Fruit fly (Drosophila melanogaster) whole organism, embryonic: ENCODE measurements around the gene CG17841.

Source experiments
- BtbVII ChIP-seq: fragments of 200-800 bp; sonication (Bioruptor generic); optimal IDR thresholded peaks from 3 replicates; lab custom pipeline; 2017; ENCODE audit warnings: missing biosample characterization, mild to moderate bottlenecking, missing genetic modification characterization
- CG12219 ChIP-seq: fragments of 200-800 bp; sonication (Bioruptor generic); optimal IDR thresholded peaks from 3 replicates; lab custom pipeline; 2018; ENCODE audit warnings: missing biosample characterization, mild to moderate bottlenecking, missing genetic modification characterization
- CG12744 ChIP-seq: fragments of 200-800 bp; sonication (Bioruptor generic); optimal IDR thresholded peaks from 2 replicates; lab custom pipeline; 2016; ENCODE audit warnings: missing biosample characterization, missing genetic modification characterization
- CG13624 ChIP-seq: fragments of 200-800 bp; sonication (Bioruptor generic); optimal IDR thresholded peaks from 2 replicates; lab custom pipeline; 2016; ENCODE audit warnings: missing biosample characterization, missing genetic modification characterization
- CG14014 ChIP-seq: fragments of 200-800 bp; sonication (Bioruptor generic); IDR thresholded peaks from 2 replicates; pipeline ENCODE4 v1.3.6; 2022; ENCODE audit warnings: missing biosample characterization, missing genetic modification characterization
- CG15479 ChIP-seq: fragments of 200-800 bp; sonication (Bioruptor generic); optimal IDR thresholded peaks from 3 replicates; lab custom pipeline; 2019; ENCODE audit warnings: missing biosample characterization, mild to moderate bottlenecking, missing genetic modification characterization, moderate library complexity
- CG17829 ChIP-seq: fragments of 200-800 bp; optimal IDR thresholded peaks from 2 replicates; lab custom pipeline; 2019; ENCODE audit warnings: missing biosample characterization, mild to moderate bottlenecking, missing genetic modification characterization, moderate library complexity
- CG18599 ChIP-seq: fragments of 200-800 bp; sonication (Bioruptor generic); optimal IDR thresholded peaks from 3 replicates; lab custom pipeline; 2017; ENCODE audit warnings: missing biosample characterization, missing genetic modification characterization, mild to moderate bottlenecking, moderate library complexity, missing genetic modification reagents
- CG32767 ChIP-seq: fragments of 200-800 bp; sonication (Bioruptor generic); IDR thresholded peaks from 2 replicates; pipeline ENCODE4 v1.3.6; 2022; ENCODE audit warnings: missing biosample characterization, missing genetic modification characterization
- CG4360 ChIP-seq: fragments of 200-800 bp; sonication (Bioruptor generic); IDR thresholded peaks from 2 replicates; pipeline ENCODE4 v1.3.6; 2022; ENCODE audit warnings: missing biosample characterization, missing genetic modification characterization
- CG4404 ChIP-seq: fragments of 200-800 bp; sonication (Bioruptor generic); IDR thresholded peaks from 2 replicates; pipeline ENCODE4 v1.3.6; 2022; ENCODE audit warnings: missing biosample characterization, missing genetic modification characterization
- CG4707 ChIP-seq: fragments of 200-800 bp; sonication (Bioruptor generic); optimal IDR thresholded peaks from 2 replicates; lab custom pipeline; 2018; ENCODE audit warnings: missing biosample characterization, mild to moderate bottlenecking, missing genetic modification characterization, moderate library complexity
- CG7372 ChIP-seq: fragments of 200-800 bp; sonication (Bioruptor generic); IDR thresholded peaks from 2 replicates; pipeline ENCODE4 v1.3.6; 2022; ENCODE audit warnings: missing biosample characterization, missing genetic modification characterization
- CG9727 ChIP-seq: fragments of 200-800 bp; sonication (Bioruptor generic); optimal IDR thresholded peaks from 3 replicates; lab custom pipeline; 2017; ENCODE audit warnings: missing biosample characterization, mild to moderate bottlenecking, missing genetic modification characterization
- CG9932 ChIP-seq: fragments of 200-800 bp; sonication (Bioruptor generic); IDR thresholded peaks from 2 replicates; pipeline ENCODE4 v1.3.6; 2022; ENCODE audit warnings: missing biosample characterization, missing genetic modification characterization
- CrebB ChIP-seq: fragments of 200-800 bp; sonication (Bioruptor generic); optimal IDR thresholded peaks from 3 replicates; lab custom pipeline; 2018; ENCODE audit warnings: missing biosample characterization, mild to moderate bottlenecking, missing genetic modification characterization
- Dll ChIP-seq: fragments of 200-800 bp; sonication (Bioruptor generic); IDR thresholded peaks from 4 replicates; pipeline ENCODE4 v1.3.6; 2022; ENCODE audit warnings: missing biosample characterization, missing genetic modification characterization; ENCODE audit not compliant: partially characterized antibody
- Elba2 ChIP-seq: fragments of 200-800 bp; sonication (Bioruptor generic); optimal IDR thresholded peaks from 3 replicates; lab custom pipeline; 2016; ENCODE audit warnings: missing biosample characterization, missing genetic modification characterization
- Fer1 ChIP-seq: fragments of 200-800 bp; sonication (Bioruptor generic); optimal IDR thresholded peaks from 2 replicates; lab custom pipeline; 2017; ENCODE audit warnings: missing biosample characterization, mild to moderate bottlenecking, missing genetic modification characterization
- Jarid2 ChIP-seq: fragments of 200-800 bp; sonication (Bioruptor generic); optimal IDR thresholded peaks from 3 replicates; lab custom pipeline; 2017; ENCODE audit warnings: mild to moderate bottlenecking, missing biosample characterization, missing genetic modification reagents, missing genetic modification characterization
- Meics ChIP-seq: fragments of 200-800 bp; sonication (Bioruptor generic); optimal IDR thresholded peaks from 2 replicates; lab custom pipeline; 2017; ENCODE audit warnings: missing biosample characterization, mild to moderate bottlenecking, missing genetic modification characterization
- Mrtf ChIP-seq: fragments of 200-800 bp; sonication (Bioruptor generic); IDR thresholded peaks from 3 replicates; pipeline ENCODE4 v1.3.6; 2022; ENCODE audit warnings: missing biosample characterization, missing genetic modification characterization
- NK7.1 ChIP-seq: fragments of 200-800 bp; sonication (Bioruptor generic); optimal IDR thresholded peaks from 3 replicates; lab custom pipeline; 2016; ENCODE audit warnings: missing biosample characterization, missing genetic modification characterization
- Nf-YA ChIP-seq: fragments of 200-800 bp; sonication (Bioruptor generic); IDR thresholded peaks from 2 replicates; pipeline ENCODE4 v1.3.6; 2022; ENCODE audit warnings: missing biosample characterization, missing genetic modification characterization
- Ptx1 ChIP-seq: fragments of 200-800 bp; sonication (Bioruptor generic); IDR thresholded peaks from 2 replicates; pipeline ENCODE4 v1.3.6; 2022; ENCODE audit warnings: missing biosample characterization, missing genetic modification characterization
- Scr ChIP-seq: fragments of 200-800 bp; sonication (Bioruptor generic); IDR thresholded peaks from 2 replicates; pipeline ENCODE4 v1.3.6; 2022; ENCODE audit warnings: missing biosample characterization, missing genetic modification characterization; ENCODE audit not compliant: partially characterized antibody
- Sin3A ChIP-seq: fragments of >200 bp; optimal IDR thresholded peaks from 2 replicates; lab custom pipeline; 2018
- Vsx1 ChIP-seq: fragments of 200-800 bp; sonication (Bioruptor generic); optimal IDR thresholded peaks from 2 replicates; lab custom pipeline; 2017; ENCODE audit warnings: missing biosample characterization, mild to moderate bottlenecking, missing genetic modification characterization, missing genetic modification reagents
- abd-A ChIP-seq: fragments of 200-800 bp; sonication (Bioruptor generic); optimal IDR thresholded peaks from 3 replicates; lab custom pipeline; 2019; ENCODE audit warnings: missing biosample characterization, mild to moderate bottlenecking, missing genetic modification characterization, moderate library complexity
- al ChIP-seq: fragments of 200-800 bp; sonication (Bioruptor generic); IDR thresholded peaks from 2 replicates; pipeline ENCODE4 v1.3.6; 2022; ENCODE audit warnings: missing biosample characterization, missing genetic modification characterization
- amos ChIP-seq: fragments of 200-800 bp; sonication (Bioruptor generic); IDR thresholded peaks from 2 replicates; pipeline ENCODE4 v1.3.6; 2022; ENCODE audit warnings: missing biosample characterization, missing genetic modification characterization; ENCODE audit not compliant: partially characterized antibody
- cad ChIP-seq: fragments of >200 bp; optimal IDR thresholded peaks from 2 replicates; lab custom pipeline; 2017; ENCODE audit warnings: missing biosample characterization, missing genetic modification characterization
- cg ChIP-seq: fragments of 200-800 bp; sonication (Bioruptor generic); optimal IDR thresholded peaks from 3 replicates; lab custom pipeline; 2019; ENCODE audit warnings: missing biosample characterization, mild to moderate bottlenecking, missing genetic modification characterization, moderate library complexity
- crc ChIP-seq: fragments of 200-800 bp; sonication (Bioruptor generic); optimal IDR thresholded peaks from 2 replicates; lab custom pipeline; 2016; ENCODE audit warnings: missing biosample characterization, missing genetic modification characterization
- croc ChIP-seq: fragments of 200-800 bp; sonication (Bioruptor generic); conservative IDR thresholded peaks from 3 replicates; pipeline ENCODE4 v1.3.6; 2022; ENCODE audit warnings: missing biosample characterization, missing genetic modification characterization
- esg ChIP-seq: fragments of 200-800 bp; sonication (Bioruptor generic); conservative IDR thresholded peaks from 2 replicates; pipeline ENCODE4 v1.3.6; 2022; ENCODE audit warnings: missing biosample characterization, missing genetic modification characterization
- grau ChIP-seq: fragments of 200-800 bp; optimal IDR thresholded peaks from 3 replicates; lab custom pipeline; 2019; ENCODE audit warnings: missing biosample characterization, mild to moderate bottlenecking, missing genetic modification characterization, moderate library complexity
- insv ChIP-seq, 2 experiments: fragments of 200-800 bp; sonication (Bioruptor generic); optimal IDR thresholded peaks; 3 replicates each; lab custom pipeline; 2016 to 2018; ENCODE audit warnings: missing biosample characterization in 2 of 2, missing genetic modification characterization in 2 of 2
- inv ChIP-seq: fragments of 200-800 bp; sonication (Bioruptor generic); IDR thresholded peaks from 2 replicates; pipeline ENCODE4 v1.3.6; 2022; ENCODE audit warnings: missing biosample characterization, missing genetic modification characterization; ENCODE audit not compliant: partially characterized antibody
- klu ChIP-seq: fragments of 200-800 bp; sonication (Bioruptor generic); IDR thresholded peaks from 2 replicates; pipeline ENCODE4 v1.3.6; 2022; ENCODE audit warnings: missing biosample characterization, missing genetic modification characterization
- mam ChIP-seq: fragments of 200-800 bp; sonication (Bioruptor generic); optimal IDR thresholded peaks from 3 replicates; lab custom pipeline; 2016; ENCODE audit warnings: missing biosample characterization, missing genetic modification characterization
- mirr ChIP-seq: fragments of 200-800 bp; sonication (Bioruptor generic); optimal IDR thresholded peaks from 3 replicates; lab custom pipeline; 2018; ENCODE audit warnings: missing biosample characterization, mild to moderate bottlenecking, missing genetic modification characterization
- pfk ChIP-seq: fragments of 200-800 bp; sonication (Bioruptor generic); optimal IDR thresholded peaks from 2 replicates; lab custom pipeline; 2018; ENCODE audit warnings: missing biosample characterization, mild to moderate bottlenecking, missing genetic modification characterization, moderate library complexity
- sd ChIP-seq: fragments of 200-800 bp; sonication (Bioruptor generic); optimal IDR thresholded peaks from 3 replicates; lab custom pipeline; 2018; ENCODE audit warnings: missing biosample characterization, mild to moderate bottlenecking, missing genetic modification characterization, moderate library complexity
- sens ChIP-seq: fragments of 200-800 bp; sonication (Bioruptor generic); peaks from one replicate; lab custom pipeline; 2016; ENCODE audit warnings: missing biosample characterization, missing genetic modification characterization
- shn ChIP-seq: fragments of 200-800 bp; sonication (Bioruptor generic); optimal IDR thresholded peaks from 3 replicates; lab custom pipeline; 2016; ENCODE audit warnings: missing biosample characterization, missing genetic modification characterization
- sisA ChIP-seq: fragments of 200-800 bp; sonication (Bioruptor generic); IDR thresholded peaks from 2 replicates; pipeline ENCODE4 v1.3.6; 2022; ENCODE audit warnings: missing biosample characterization, missing genetic modification characterization
- so ChIP-seq: fragments of 200-800 bp; sonication (Bioruptor generic); IDR thresholded peaks from 3 replicates; pipeline ENCODE4 v1.3.6; 2022; ENCODE audit warnings: missing biosample characterization, missing genetic modification characterization
- zen2 ChIP-seq: fragments of 200-800 bp; sonication (Bioruptor generic); IDR thresholded peaks from 3 replicates; pipeline ENCODE4 v1.3.6; 2022; ENCODE audit warnings: missing biosample characterization, missing genetic modification characterization; ENCODE audit not compliant: partially characterized antibody

CG17841 gene

dm6 chrX:10385757-10386156 is 17.9 kb downstream of the CG17841 start, which contains the start of the genes Psf3 and flw (continued):
- TF ChIP-seq CG12744 (GFP tag; lab: Kevin White, UChicago) (no peak), NK7.1 (GFP tag; lab: Kevin White, UChicago) (no peak), pfk (peak; percentile 15), zen2 (GFP tag; lab: Robert Waterston, UW) (peak; percentile 24; the same call in 1 of the 3 replicates), cad (no peak), CG32767 (GFP tag; lab: Robert Waterston, UW) (0 out of 2 replicates have a peak, but pooled peaks have one; percentile 25), crc (no peak), mam (GFP tag; lab: Kevin White, UChicago) (peak; percentile 7), CG7372 (GFP tag; lab: Robert Waterston, UW) (no peak), abd-A (tag; lab: Kevin White, UChicago) (no peak), CG12219 (no peak), CG18599 (GFP tag; lab: Kevin White, UChicago) (peak; percentile 19), CG4404 (no peak), Fer1 (GFP tag; lab: Kevin White, UChicago) (peak; percentile 16), CrebB (tag; lab: Kevin White, UChicago) (no peak), sisA (GFP tag; lab: Robert Waterston, UW) (no peak), CG17829 (tag; lab: Kevin White, UChicago) (no peak), shn (no peak), BtbVII (GFP tag; lab: Kevin White, UChicago) (no peak), CG9727 (GFP tag; lab: Kevin White, UChicago) (no peak), Nf-YA (no peak), croc (GFP tag; lab: Robert Waterston, UW) (no peak), Sin3A (peak; percentile 54)

dm6 chrX:10386183-10386582 is 18.3 kb downstream of the CG17841 start:
- TF ChIP-seq CG9727 (GFP tag; lab: Kevin White, UChicago), result no peak
- TF ChIP-seq CG15479 (GFP tag; lab: Kevin White, UChicago), result peak; percentile 17
- peak; percentile 73 for TF ChIP-seq sd (tag; lab: Kevin White, UChicago)
- TF ChIP-seq Ptx1 (GFP tag; lab: Robert Waterston, UW), result no peak
- TF ChIP-seq insv (GFP tag; optimal IDR thresholded peaks at IDR 0.05; lab: Kevin White, UChicago), result peak in 1 of 2 experiments; percentile 88
- peak; percentile 54 for TF ChIP-seq cg
- TF ChIP-seq Elba2, result peak; percentile 74
- peak; percentile 13 for TF ChIP-seq CG4707

DNA sequence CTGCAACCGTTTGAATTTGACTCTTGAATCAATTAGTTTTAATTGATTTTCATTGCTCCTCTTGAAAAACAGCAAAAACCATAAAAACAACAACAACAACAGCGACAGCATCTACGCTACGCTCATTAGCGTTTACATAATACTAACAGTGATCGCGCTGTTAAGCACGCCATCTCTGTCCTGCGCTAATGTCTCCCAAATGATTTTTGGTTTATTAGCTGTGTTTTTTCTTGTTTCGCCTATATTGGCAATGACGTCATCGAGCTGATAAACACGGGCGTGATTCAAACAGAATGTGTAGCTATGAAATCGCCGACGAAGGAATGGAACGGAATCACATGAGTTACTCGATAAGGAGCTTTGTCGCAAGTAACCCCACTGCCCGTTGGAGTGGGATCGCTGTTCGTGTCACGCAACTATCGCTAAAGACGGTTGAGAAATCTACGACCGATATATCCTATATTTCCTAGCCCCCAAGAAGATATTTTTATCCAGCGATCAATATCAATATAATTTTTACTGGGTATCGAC is 19.0 kb downstream of the CG17841 start:
- peak; percentile 47; the same call in 1 of the 2 replicates for TF ChIP-seq Scr
- peak; percentile 28 for TF ChIP-seq mirr (GFP tag; lab: Kevin White, UChicago)
- no peak for TF ChIP-seq al
- TF ChIP-seq Dll (GFP tag; lab: Robert Waterston, UW), result peak; percentile 44; the same call in 1 of the 4 replicates
- TF ChIP-seq CG9932 (GFP tag; lab: Robert Waterston, UW), result peak; percentile 39; the same call in 1 of the 2 replicates
- peak; percentile 40; the same call in 1 of the 2 replicates for TF ChIP-seq inv (GFP tag; lab: Robert Waterston, UW)
- peak; percentile 35 for TF ChIP-seq CG4360 (GFP tag; lab: Robert Waterston, UW)
- peak; percentile 29; the same call in 1 of the 2 replicates for TF ChIP-seq amos (GFP tag; lab: Robert Waterston, UW)
- TF ChIP-seq Mrtf (GFP tag; lab: Robert Waterston, UW), result no peak
- TF ChIP-seq so (GFP tag; lab: Robert Waterston, UW), result no peak
- TF ChIP-seq Jarid2 (GFP tag; lab: Kevin White, UChicago), result no peak
- peak; percentile 27 for TF ChIP-seq sens (GFP tag; lab: Kevin White, UChicago)
- TF ChIP-seq klu (GFP tag; lab: Robert Waterston, UW), result no peak
- TF ChIP-seq Vsx1 (GFP tag; lab: Kevin White, UChicago), result peak; percentile 23
- TF ChIP-seq CG13624 (GFP tag; lab: Kevin White, UChicago), result peak; percentile 4
- peak; percentile 13; the same call in 1 of the 2 replicates for TF ChIP-seq CG14014 (GFP tag; lab: Robert Waterston, UW)
- TF ChIP-seq grau (tag; lab: Kevin White, UChicago), result peak; percentile 25
- peak; percentile 85 for TF ChIP-seq pfk
- TF ChIP-seq Meics (GFP tag; lab: Kevin White, UChicago), result no peak
- TF ChIP-seq esg, result no peak
- 0 out of 2 replicates have a peak, but pooled peaks have one; percentile 20 for TF ChIP-seq Ptx1 (GFP tag; lab: Robert Waterston, UW)
- peak; percentile 6 for TF ChIP-seq BtbVII (GFP tag; lab: Kevin White, UChicago)
